Worm (Caenorhabditis elegans) whole organism, L2 larva: ENCODE measurements around the gene F11D11.22.

ENCODE experiments used
- C34F6.9 ChIP-seq: fragments of 150-350 bp; optimal IDR thresholded peaks from 2 replicates; lab custom pipeline; 2014; ENCODE audit warnings: missing biosample characterization, missing genetic modification characterization
- R02D3.7 ChIP-seq: fragments of 150-350 bp; optimal IDR thresholded peaks from 2 replicates; lab custom pipeline; 2014; ENCODE audit warnings: missing biosample characterization, missing genetic modification characterization
- Y55F3AM.14 ChIP-seq: fragments of 200-800 bp; sonication (Bioruptor generic); optimal IDR thresholded peaks from 2 replicates; lab custom pipeline; 2018; ENCODE audit warnings: mild to moderate bottlenecking, missing genetic modification characterization, missing compliant biosample characterization
- ZK546.5 ChIP-seq: sonication (generic microtip); optimal IDR thresholded peaks from 2 replicates; lab custom pipeline; 2017; ENCODE audit warnings: missing biosample characterization, missing genetic modification characterization
- aly-2 ChIP-seq: fragments of 150-350 bp; optimal IDR thresholded peaks from 2 replicates; lab custom pipeline; 2014; ENCODE audit warnings: missing biosample characterization, missing genetic modification characterization
- ama-1 ChIP-seq: fragments of 150-350 bp; optimal IDR thresholded peaks from 2 replicates; lab custom pipeline; 2018; ENCODE audit warnings: inconsistent platforms
- blmp-1 ChIP-seq: sonication (generic microtip); optimal IDR thresholded peaks from 2 replicates; lab custom pipeline; 2017; ENCODE audit warnings: missing genetic modification characterization, mild to moderate bottlenecking, missing compliant biosample characterization, antibody characterized with exemption, moderate library complexity; ENCODE audit not compliant: insufficient read depth
- ceh-82 ChIP-seq: fragments of 150-350 bp; optimal IDR thresholded peaks from 2 replicates; lab custom pipeline; 2014; ENCODE audit warnings: missing biosample characterization, missing genetic modification characterization
- crh-2 ChIP-seq: sonication (generic microtip); optimal IDR thresholded peaks from 2 replicates; lab custom pipeline; 2017; ENCODE audit warnings: missing biosample characterization, missing genetic modification characterization
- dmd-4 ChIP-seq: sonication (generic microtip); optimal IDR thresholded peaks from 2 replicates; lab custom pipeline; 2017; ENCODE audit warnings: missing biosample characterization, missing genetic modification characterization
- elt-1 ChIP-seq: fragments of 150-350 bp; optimal IDR thresholded peaks from 2 replicates; lab custom pipeline; 2014; ENCODE audit warnings: missing biosample characterization, missing genetic modification characterization
- elt-3 ChIP-seq: sonication (generic microtip); optimal IDR thresholded peaks from 2 replicates; lab custom pipeline; 2017; ENCODE audit warnings: missing biosample characterization, missing genetic modification characterization
- fos-1 ChIP-seq: fragments of 150-350 bp; optimal IDR thresholded peaks from 2 replicates; lab custom pipeline; 2014; ENCODE audit warnings: missing biosample characterization, missing genetic modification characterization
- lin-11 ChIP-seq: fragments of 150-350 bp; sonication (generic microtip); optimal IDR thresholded peaks from 2 replicates; lab custom pipeline; 2014; ENCODE audit warnings: missing biosample characterization, missing genetic modification characterization, inconsistent platforms, mixed read lengths
- lin-39 ChIP-seq: fragments of 150-350 bp; optimal IDR thresholded peaks from 2 replicates; lab custom pipeline; 2014; ENCODE audit warnings: missing biosample characterization, missing genetic modification reagents, missing genetic modification characterization
- mab-5 ChIP-seq: fragments of 150-350 bp; optimal IDR thresholded peaks from 2 replicates; lab custom pipeline; 2014; ENCODE audit warnings: missing biosample characterization, missing genetic modification characterization
- mbf-1 ChIP-seq: sonication (generic microtip); optimal IDR thresholded peaks from 2 replicates; lab custom pipeline; 2017; ENCODE audit warnings: missing biosample characterization, missing genetic modification characterization
- mdl-1 ChIP-seq, 2 experiments: fragments of 150-350 bp in 1 of 2; sonication (generic microtip) in 1 of 2; optimal IDR thresholded peaks; 2 replicates each; lab custom pipeline; 2017; ENCODE audit warnings: missing biosample characterization in 2 of 2, missing genetic modification characterization in 2 of 2
- nhr-12 ChIP-seq: fragments of 150-350 bp; optimal IDR thresholded peaks from 2 replicates; lab custom pipeline; 2014; ENCODE audit warnings: missing biosample characterization, missing genetic modification characterization
- nhr-21 ChIP-seq: fragments of 150-350 bp; optimal IDR thresholded peaks from 2 replicates; lab custom pipeline; 2014; ENCODE audit warnings: missing biosample characterization, missing genetic modification characterization
- nhr-23 ChIP-seq: fragments of 150-350 bp; optimal IDR thresholded peaks from 2 replicates; lab custom pipeline; 2014; ENCODE audit warnings: missing biosample characterization, missing genetic modification reagents, missing genetic modification characterization
- nhr-25 ChIP-seq: fragments of 150-350 bp; sonication (generic microtip); optimal IDR thresholded peaks from 3 replicates; lab custom pipeline; 2014; ENCODE audit warnings: missing biosample characterization, missing genetic modification characterization
- nhr-6 ChIP-seq: fragments of 150-350 bp; optimal IDR thresholded peaks from 2 replicates; lab custom pipeline; 2014; ENCODE audit warnings: missing biosample characterization, missing genetic modification characterization
- nhr-77 ChIP-seq: fragments of 150-350 bp; optimal IDR thresholded peaks from 2 replicates; lab custom pipeline; 2014; ENCODE audit warnings: missing biosample characterization, missing genetic modification characterization
- peb-1 ChIP-seq: fragments of 150-350 bp; optimal IDR thresholded peaks from 2 replicates; lab custom pipeline; 2014; ENCODE audit warnings: missing biosample characterization, missing genetic modification characterization
- sem-4 ChIP-seq: fragments of 150-350 bp; optimal IDR thresholded peaks from 2 replicates; lab custom pipeline; 2014; ENCODE audit warnings: missing biosample characterization, missing genetic modification reagents, missing genetic modification characterization
- sma-3 ChIP-seq: sonication (generic microtip); optimal IDR thresholded peaks from 2 replicates; lab custom pipeline; 2016; ENCODE audit warnings: missing genetic modification reagents, missing genetic modification characterization, missing compliant biosample characterization
- sma-9 ChIP-seq, 2 experiments: fragments of 150-350 bp in 1 of 2; sonication (generic microtip) in 1 of 2; optimal IDR thresholded peaks; 2 replicates each; lab custom pipeline; 2014 to 2016; ENCODE audit warnings: missing genetic modification characterization in 2 of 2, mild to moderate bottlenecking in 1 of 2, missing biosample characterization in 1 of 2, missing compliant biosample characterization in 1 of 2, missing genetic modification reagents in 1 of 2, moderate library complexity in 1 of 2
- unc-55 ChIP-seq: fragments of 150-350 bp; sonication (generic microtip); optimal IDR thresholded peaks from 3 replicates; lab custom pipeline; 2014; ENCODE audit warnings: missing biosample characterization, missing genetic modification reagents, missing genetic modification characterization
- unc-62 ChIP-seq: fragments of 150-350 bp; optimal IDR thresholded peaks from 2 replicates; lab custom pipeline; 2014; ENCODE audit warnings: missing biosample characterization, missing genetic modification reagents, missing genetic modification characterization
- zag-1 ChIP-seq: fragments of 150-350 bp; optimal IDR thresholded peaks from 2 replicates; lab custom pipeline; 2014; ENCODE audit warnings: missing biosample characterization, missing genetic modification characterization
- ztf-1 ChIP-seq: fragments of 200-800 bp; sonication (Bioruptor generic); conservative IDR thresholded peaks from 2 replicates; pipeline ENCODE4 v1.3.6; 2022; ENCODE audit warnings: missing genetic modification characterization, missing compliant biosample characterization
- ztf-4 ChIP-seq: fragments of 150-350 bp; optimal IDR thresholded peaks from 2 replicates; lab custom pipeline; 2014; ENCODE audit warnings: missing biosample characterization, missing genetic modification characterization

Gene F11D11.22

ce11 chrV:18733942-18734341 lies 28.2 kb upstream of the F11D11.22 start:
- TF ChIP-seq Y55F3AM.14 (GFP tag; lab: Kevin White, UChicago) (no peak), sma-9 (GFP tag; optimal IDR thresholded peaks at IDR 0.05; lab: Kevin White, UChicago) (no peak), sma-9 (tag; optimal IDR thresholded peaks at IDR 0.05; lab: Kevin White, UChicago) (no peak), fos-1 (tag; lab: Kevin White, UChicago) (no peak), ceh-82 (no peak), ZK546.5 (tag; lab: Kevin White, UChicago) (no peak), nhr-6 (no peak), nhr-25 (tag; lab: Kevin White, UChicago) (no peak), elt-3 (tag; lab: Kevin White, UChicago) (no peak), ama-1 (lab: Kevin White, UChicago) (no peak), R02D3.7 (tag; lab: Kevin White, UChicago) (no peak), nhr-23 (tag; lab: Kevin White, UChicago) (no peak), lin-11 (tag; lab: Kevin White, UChicago) (no peak), mdl-1 (tag; optimal IDR thresholded peaks at IDR 0.05; lab: Kevin White, UChicago) (no peak), ztf-1 (GFP tag; lab: Robert Waterston, UW) (no peak), peb-1 (no peak), sem-4 (tag; lab: Kevin White, UChicago) (no peak), mab-5 (tag; lab: Kevin White, UChicago) (no peak), aly-2 (no peak), lin-39 (tag; lab: Kevin White, UChicago) (no peak)

- no peak for TF ChIP-seq blmp-1 (tag; lab: Kevin White, UChicago)
- TF ChIP-seq mdl-1 (tag; optimal IDR thresholded peaks at IDR 0.05; lab: Kevin White, UChicago): no peak
- TF ChIP-seq fos-1 (tag; lab: Kevin White, UChicago): no peak
- no peak for TF ChIP-seq zag-1 (tag; lab: Kevin White, UChicago)
- no peak for TF ChIP-seq nhr-25 (tag; lab: Kevin White, UChicago)
- no peak for TF ChIP-seq crh-2 (tag; lab: Kevin White, UChicago)
Measured at ce11 chrV:18734381-18734780, 27.8 kb upstream of the F11D11.22 start, which contains the start of gene scl-20. Gene scl-20 (minus strand): TSS chrV:18734481.

ce11 chrV:18737646-18738045 lies 24.5 kb upstream of the F11D11.22 start:
- TF ChIP-seq dmd-4 (tag; lab: Kevin White, UChicago): no peak
- no peak for TF ChIP-seq sma-3 (GFP tag; lab: Kevin White, UChicago)
- no peak for TF ChIP-seq Y55F3AM.14 (GFP tag; lab: Kevin White, UChicago)
- TF ChIP-seq unc-62 (GFP tag; lab: Kevin White, UChicago): no peak
- no peak for TF ChIP-seq mbf-1 (tag; lab: Kevin White, UChicago)
- no peak for TF ChIP-seq elt-1 (tag; lab: Kevin White, UChicago)
- TF ChIP-seq nhr-21: no peak
- no peak for TF ChIP-seq aly-2
- TF ChIP-seq nhr-12 (tag; lab: Kevin White, UChicago): no peak
- no peak for TF ChIP-seq unc-55
- no peak for TF ChIP-seq ceh-82
- no peak for TF ChIP-seq fos-1 (tag; lab: Kevin White, UChicago)
- TF ChIP-seq sem-4 (tag; lab: Kevin White, UChicago): no peak
- no peak for TF ChIP-seq zag-1 (tag; lab: Kevin White, UChicago)
- no peak for TF ChIP-seq nhr-23 (tag; lab: Kevin White, UChicago)
- no peak for TF ChIP-seq nhr-77 (tag; lab: Kevin White, UChicago)
- TF ChIP-seq sma-9 (GFP tag; optimal IDR thresholded peaks at IDR 0.05; lab: Kevin White, UChicago): no peak
- TF ChIP-seq sma-9 (tag; optimal IDR thresholded peaks at IDR 0.05; lab: Kevin White, UChicago): no peak

- TF ChIP-seq C34F6.9 (tag; lab: Kevin White, UChicago): no peak
Measured at ce11 chrV:18742108-18742507, 20.0 kb upstream of the F11D11.22 start, which contains the start of gene clec-250. Gene clec-250 (minus strand): TSS chrV:18742208.

- no peak for TF ChIP-seq fos-1 (tag; lab: Kevin White, UChicago)
- TF ChIP-seq crh-2 (tag; lab: Kevin White, UChicago): no peak
- no peak for TF ChIP-seq lin-11 (tag; lab: Kevin White, UChicago)
- no peak for TF ChIP-seq ztf-4 (tag; lab: Kevin White, UChicago)
- no peak for TF ChIP-seq elt-1 (tag; lab: Kevin White, UChicago)
Measured at ce11 chrV:18746937-18747660, 15.0 kb upstream of the F11D11.22 start, which contains the start of gene clec-251. Gene clec-251 (minus strand): TSS chrV:18746987.
